Worm (Caenorhabditis elegans) whole organism, L1 larva: Measurements from ENCODE around the gene F13D11.3.

Experiments used
- C04F5.9 ChIP-seq: sonication (generic microtip); optimal IDR thresholded peaks from 2 replicates; lab custom pipeline; 2016; ENCODE audit warnings: missing genetic modification characterization, missing compliant biosample characterization
- C34B4.2 ChIP-seq: sonication (generic microtip); optimal IDR thresholded peaks from 2 replicates; lab custom pipeline; 2017; ENCODE audit warnings: mild to moderate bottlenecking, missing genetic modification characterization, missing compliant biosample characterization
- Y116A8C.19 ChIP-seq: sonication (generic microtip); optimal IDR thresholded peaks from 2 replicates; lab custom pipeline; 2016; ENCODE audit warnings: missing compliant biosample characterization, missing genetic modification characterization, borderline replicate concordance
- ama-1 ChIP-seq: fragments of 150-350 bp; optimal IDR thresholded peaks from 2 replicates; lab custom pipeline; 2014
- blmp-1 ChIP-seq: fragments of 150-350 bp; optimal IDR thresholded peaks from 2 replicates; lab custom pipeline; 2014; ENCODE audit warnings: missing biosample characterization, missing genetic modification characterization
- ceh-82 ChIP-seq, 3 experiments: fragments of 150-350 bp in 1 of 3; sonication (generic microtip) in 2 of 3; optimal IDR thresholded peaks; 2 replicates each; lab custom pipeline; 2014 to 2017; ENCODE audit warnings: missing biosample characterization in 3 of 3, missing genetic modification characterization in 3 of 3
- ceh-88 ChIP-seq: fragments of 200-800 bp; sonication (Bioruptor generic); IDR thresholded peaks from 2 replicates; pipeline ENCODE4 v1.3.6; 2022; ENCODE audit warnings: missing genetic modification characterization, missing compliant biosample characterization
- ceh-90 ChIP-seq: sonication (generic microtip); optimal IDR thresholded peaks from 2 replicates; lab custom pipeline; 2016; ENCODE audit warnings: missing genetic modification characterization, missing compliant biosample characterization
- ces-1 ChIP-seq: fragments of 150-350 bp; optimal IDR thresholded peaks from 2 replicates; lab custom pipeline; 2014; ENCODE audit warnings: missing biosample characterization, missing genetic modification reagents, missing genetic modification characterization
- dpl-1 ChIP-seq, 3 experiments: fragments of 150-350 bp in 2 of 3; sonication (generic microtip) in 1 of 3; optimal IDR thresholded peaks; 2 replicates each; lab custom pipeline; 2014 to 2017; ENCODE audit warnings: missing biosample characterization in 3 of 3, missing genetic modification characterization in 3 of 3, missing genetic modification reagents in 3 of 3
- dsc-1 ChIP-seq: sonication (generic microtip); optimal IDR thresholded peaks from 2 replicates; lab custom pipeline; 2016; ENCODE audit warnings: mild to moderate bottlenecking, missing genetic modification characterization, missing compliant biosample characterization
- efl-3 ChIP-seq: fragments of 200-800 bp; sonication (Bioruptor generic); optimal IDR thresholded peaks from 2 replicates; lab custom pipeline; 2018; ENCODE audit warnings: mild to moderate bottlenecking, missing genetic modification characterization, missing compliant biosample characterization
- egl-13 ChIP-seq: sonication (generic microtip); optimal IDR thresholded peaks from 2 replicates; lab custom pipeline; 2016; ENCODE audit warnings: missing genotype, missing genetic modification reagents, missing genetic modification characterization, missing compliant biosample characterization
- egl-27 ChIP-seq, 2 experiments: fragments of 150-350 bp in 1 of 2; sonication (generic microtip); optimal IDR thresholded peaks; 3 replicates each; lab custom pipeline; 2017 to 2018; ENCODE audit warnings: missing biosample characterization in 2 of 2, missing genetic modification characterization in 2 of 2, missing genetic modification reagents in 2 of 2
- elt-2 ChIP-seq: sonication (generic microtip); optimal IDR thresholded peaks from 2 replicates; lab custom pipeline; 2016; ENCODE audit warnings: missing genetic modification characterization, mild to moderate bottlenecking, inconsistent platforms, missing compliant biosample characterization, missing genetic modification reagents
- elt-3 ChIP-seq, 6 experiments: fragments of 150-350 bp in 1 of 6; sonication (generic microtip); optimal IDR thresholded peaks; 2 replicates each; lab custom pipeline; 2017 to 2018; ENCODE audit warnings: missing biosample characterization in 6 of 6, missing genetic modification characterization in 6 of 6, inconsistent platforms in 1 of 6
- fkh-4 ChIP-seq: sonication (generic microtip); optimal IDR thresholded peaks from 2 replicates; lab custom pipeline; 2016; ENCODE audit warnings: missing compliant biosample characterization, missing genetic modification characterization, borderline replicate concordance
- grh-1 ChIP-seq: fragments of 200-800 bp; sonication (Bioruptor generic); IDR thresholded peaks from 2 replicates; pipeline ENCODE4 v1.3.6; 2022; ENCODE audit warnings: missing genetic modification reagents, missing genetic modification characterization, missing compliant biosample characterization
- hlh-17 ChIP-seq: fragments of 200-800 bp; sonication (Bioruptor generic); optimal IDR thresholded peaks from 2 replicates; lab custom pipeline; 2018; ENCODE audit warnings: missing genetic modification characterization, mild to moderate bottlenecking, missing compliant biosample characterization, moderate library complexity, borderline replicate concordance
- hlh-4 ChIP-seq: sonication (generic microtip); optimal IDR thresholded peaks from 2 replicates; lab custom pipeline; 2016; ENCODE audit warnings: mild to moderate bottlenecking, missing genetic modification characterization, missing compliant biosample characterization
- irx-1 ChIP-seq: sonication (generic microtip); optimal IDR thresholded peaks from 2 replicates; lab custom pipeline; 2016; ENCODE audit warnings: missing genetic modification characterization, missing compliant biosample characterization
- isw-1 ChIP-seq: fragments of 200-800 bp; sonication (Bioruptor generic); IDR thresholded peaks from 2 replicates; pipeline ENCODE4 v1.3.6; 2022; ENCODE audit warnings: missing genetic modification characterization, missing compliant biosample characterization
- lin-14 ChIP-seq: fragments of 200-800 bp; sonication (Bioruptor generic); optimal IDR thresholded peaks from 2 replicates; lab custom pipeline; 2018; ENCODE audit warnings: mild to moderate bottlenecking, missing genetic modification characterization, moderate library complexity, missing compliant biosample characterization
- lin-15B ChIP-seq: fragments of 150-350 bp; sonication (generic microtip); optimal IDR thresholded peaks from 3 replicates; lab custom pipeline; 2014; ENCODE audit warnings: missing biosample characterization, missing genetic modification characterization
- lin-35 ChIP-seq, 2 experiments: fragments of 150-350 bp; optimal IDR thresholded peaks; 2 replicates each; lab custom pipeline; 2014; ENCODE audit warnings: missing biosample characterization in 2 of 2, missing genetic modification characterization in 2 of 2, missing genetic modification reagents in 2 of 2
- lin-39 ChIP-seq: fragments of 150-350 bp; optimal IDR thresholded peaks from 2 replicates; lab custom pipeline; 2014; ENCODE audit warnings: missing biosample characterization, missing genetic modification reagents, missing genetic modification characterization
- lsy-2 ChIP-seq, 2 experiments: fragments of 150-350 bp; optimal IDR thresholded peaks; 2 replicates each; lab custom pipeline; 2014; ENCODE audit warnings: missing biosample characterization in 2 of 2, missing genetic modification characterization in 2 of 2
- mdl-1 ChIP-seq, 2 experiments: fragments of 150-350 bp; optimal IDR thresholded peaks; 2 replicates each; lab custom pipeline; 2014 to 2017; ENCODE audit warnings: missing biosample characterization in 2 of 2, missing genetic modification characterization in 2 of 2, inconsistent platforms in 1 of 2
- mef-2 ChIP-seq: fragments of 150-350 bp; optimal IDR thresholded peaks from 2 replicates; lab custom pipeline; 2014; ENCODE audit warnings: missing biosample characterization, missing genetic modification characterization
- mep-1 ChIP-seq: fragments of 150-350 bp; optimal IDR thresholded peaks from 2 replicates; lab custom pipeline; 2014; ENCODE audit warnings: missing biosample characterization, missing genetic modification characterization
- nhr-237 ChIP-seq: fragments of 150-350 bp; optimal IDR thresholded peaks from 2 replicates; lab custom pipeline; 2014; ENCODE audit warnings: missing biosample characterization, missing genetic modification characterization
- nhr-77 ChIP-seq: fragments of 150-350 bp; optimal IDR thresholded peaks from 2 replicates; lab custom pipeline; 2014; ENCODE audit warnings: missing biosample characterization, missing genetic modification characterization
- nhr-84 ChIP-seq: sonication (generic microtip); optimal IDR thresholded peaks from 2 replicates; lab custom pipeline; 2017; ENCODE audit warnings: missing biosample characterization, missing genetic modification characterization
- pqm-1 ChIP-seq: sonication (generic microtip); optimal IDR thresholded peaks from 3 replicates; lab custom pipeline; 2017; ENCODE audit warnings: missing biosample characterization, missing genetic modification characterization
- rnt-1 ChIP-seq: sonication (generic microtip); optimal IDR thresholded peaks from 2 replicates; lab custom pipeline; 2016; ENCODE audit warnings: mild to moderate bottlenecking, missing genetic modification characterization, moderate library complexity, missing compliant biosample characterization
- skn-1 ChIP-seq: fragments of 150-350 bp; optimal IDR thresholded peaks from 2 replicates; lab custom pipeline; 2014; ENCODE audit warnings: missing biosample characterization, missing genetic modification characterization
- snpc-4 ChIP-seq: fragments of 150-350 bp; optimal IDR thresholded peaks from 2 replicates; lab custom pipeline; 2014; ENCODE audit warnings: missing biosample characterization, missing genetic modification characterization
- snu-23 ChIP-seq: sonication (generic microtip); optimal IDR thresholded peaks from 2 replicates; lab custom pipeline; 2016; ENCODE audit warnings: missing genetic modification characterization, missing compliant biosample characterization
- sox-4 ChIP-seq: sonication (generic microtip); optimal IDR thresholded peaks from 2 replicates; lab custom pipeline; 2016; ENCODE audit warnings: missing genetic modification characterization, missing compliant biosample characterization
- sup-37 ChIP-seq: fragments of 200-800 bp; sonication (Bioruptor generic); optimal IDR thresholded peaks from 2 replicates; lab custom pipeline; 2018; ENCODE audit warnings: mild to moderate bottlenecking, missing genetic modification characterization, missing compliant biosample characterization
- tbx-2 ChIP-seq: sonication (generic microtip); optimal IDR thresholded peaks from 2 replicates; lab custom pipeline; 2016; ENCODE audit warnings: missing genetic modification characterization, missing compliant biosample characterization
- tlp-1 ChIP-seq: fragments of 150-350 bp; optimal IDR thresholded peaks from 2 replicates; lab custom pipeline; 2014; ENCODE audit warnings: missing biosample characterization, missing genetic modification characterization
- unc-130 ChIP-seq: fragments of 150-350 bp; optimal IDR thresholded peaks from 2 replicates; lab custom pipeline; 2017; ENCODE audit warnings: missing biosample characterization, missing genetic modification characterization, inconsistent platforms
- unc-62 ChIP-seq: fragments of 150-350 bp; optimal IDR thresholded peaks from 2 replicates; lab custom pipeline; 2014; ENCODE audit warnings: missing biosample characterization, missing genetic modification reagents, missing genetic modification characterization
- unc-86 ChIP-seq: sonication (generic microtip); optimal IDR thresholded peaks from 2 replicates; lab custom pipeline; 2016; ENCODE audit warnings: missing genetic modification characterization, missing compliant biosample characterization
- unc-98 ChIP-seq: fragments of 200-800 bp; sonication (Bioruptor generic); IDR thresholded peaks from 2 replicates; pipeline ENCODE4 v1.3.6; 2022; ENCODE audit warnings: missing genetic modification characterization, missing compliant biosample characterization
- vab-15 ChIP-seq: sonication (generic microtip); optimal IDR thresholded peaks from 2 replicates; lab custom pipeline; 2017; ENCODE audit warnings: missing genotype, mild to moderate bottlenecking, missing genetic modification characterization, missing compliant biosample characterization
- xbp-1 ChIP-seq: sonication (generic microtip); optimal IDR thresholded peaks from 2 replicates; lab custom pipeline; 2016; ENCODE audit warnings: missing genetic modification characterization, missing compliant biosample characterization
- zip-4 ChIP-seq: fragments of 200-800 bp; sonication (Bioruptor generic); optimal IDR thresholded peaks from 2 replicates; lab custom pipeline; 2018; ENCODE audit warnings: mild to moderate bottlenecking, missing genetic modification characterization, moderate library complexity, missing compliant biosample characterization
- ztf-11 ChIP-seq, 2 experiments: sonication (generic microtip); optimal IDR thresholded peaks; 2 replicates each; lab custom pipeline; 2016 to 2017; ENCODE audit warnings: missing genetic modification characterization in 2 of 2, missing biosample characterization in 1 of 2, missing compliant biosample characterization in 1 of 2

F13D11.3 gene

ce11 chrX:5802582-5802981 is 3.1 kb downstream of the F13D11.3 start:
- TF ChIP-seq lin-14 (peak; percentile 41), snu-23 (GFP tag; lab: Kevin White, UChicago) (no peak), lin-39 (tag; lab: Kevin White, UChicago) (no peak), irx-1 (no peak), unc-86 (tag; lab: Kevin White, UChicago) (peak; percentile 39)

ce11 chrX:5801156-5801592 is 4.5 kb downstream of the F13D11.3 start:
- TF ChIP-seq C34B4.2 (no peak), ama-1 (lab: Kevin White, UChicago) (no peak), isw-1 (GFP tag; lab: Robert Waterston, UW) (peak; percentile 60), egl-27 (tag; optimal IDR thresholded peaks at IDR 0.05; lab: Kevin White, UChicago) (no peak), nhr-84 (tag; lab: Kevin White, UChicago) (no peak), pqm-1 (tag; lab: Kevin White, UChicago) (no peak), xbp-1 (tag; lab: Kevin White, UChicago) (peak; percentile 89), ceh-90 (tag; lab: Kevin White, UChicago) (peak; percentile 39), lin-15B (tag; lab: Kevin White, UChicago) (no peak), fkh-4 (tag; lab: Kevin White, UChicago) (peak; percentile 29), irx-1 (peak; percentile 88), unc-98 (peak; percentile 55), snpc-4 (tag; lab: Kevin White, UChicago) (peak; percentile 3), C04F5.9 (peak; percentile 45), zip-4 (GFP tag; lab: Kevin White, UChicago) (peak; percentile 78), unc-130 (tag; lab: Kevin White, UChicago) (no peak), mef-2 (tag; lab: Kevin White, UChicago) (peak; percentile 4), nhr-77 (tag; lab: Kevin White, UChicago) (peak; percentile 84), ceh-82 (tag; optimal IDR thresholded peaks at IDR 0.05; lab: Kevin White, UChicago) (peak; percentile 61 to 83 (median 77)), tbx-2 (tag; lab: Kevin White, UChicago) (peak; percentile 87), tlp-1 (tag; lab: Kevin White, UChicago) (no peak), lin-35 (GFP tag; optimal IDR thresholded peaks at IDR 0.05; lab: Kevin White, UChicago) (peak; percentile 49 to 73), blmp-1 (peak; percentile 61), skn-1 (tag; lab: Kevin White, UChicago) (peak; percentile 74), ceh-88 (GFP tag; lab: Robert Waterston, UW) (peak; percentile 80; the same call in 1 of the 2 replicates), lsy-2 (tag; optimal IDR thresholded peaks at IDR 0.05; lab: Kevin White, UChicago) (peak; percentile 68 to 86), dsc-1 (tag; lab: Kevin White, UChicago) (peak; percentile 95), elt-3 (tag; optimal IDR thresholded peaks at IDR 0.05; lab: Kevin White, UChicago) (peak in 3 of 6 experiments; percentile 33 to 87 (median 80)), sup-37 (GFP tag; lab: Kevin White, UChicago) (peak; percentile 81), dpl-1 (GFP tag; optimal IDR thresholded peaks at IDR 0.05; lab: Kevin White, UChicago) (peak in 2 of 3 experiments; percentile 32 to 54), grh-1 (peak; percentile 70), sox-4 (tag; lab: Kevin White, UChicago) (peak; percentile 69), ces-1 (GFP tag; lab: Kevin White, UChicago) (no peak), egl-13 (peak; percentile 78), rnt-1 (tag; lab: Kevin White, UChicago) (peak; percentile 71), elt-2 (tag; lab: Kevin White, UChicago) (peak; percentile 74), vab-15 (tag; lab: Kevin White, UChicago) (peak; percentile 60), ztf-11 (tag; optimal IDR thresholded peaks at IDR 0.05; lab: Kevin White, UChicago) (peak in 1 of 2 experiments; percentile 59), efl-3 (GFP tag; lab: Kevin White, UChicago) (no peak), snu-23 (GFP tag; lab: Kevin White, UChicago) (peak; percentile 96), mdl-1 (tag; optimal IDR thresholded peaks at IDR 0.05; lab: Kevin White, UChicago) (peak in 1 of 2 experiments; percentile 82), hlh-17 (GFP tag; lab: Kevin White, UChicago) (no peak), mep-1 (peak; percentile 93), unc-62 (GFP tag; lab: Kevin White, UChicago) (no peak), nhr-237 (peak; percentile 42), hlh-4 (tag; lab: Kevin White, UChicago) (peak; percentile 44), Y116A8C.19 (tag; lab: Kevin White, UChicago) (no peak)
